Worm (Caenorhabditis elegans) whole organism, L4 larva: Measurements from ENCODE around the gene srr-4.

Source experiments
- Y75B8A.6 ChIP-seq: fragments of 200-800 bp; sonication (Bioruptor generic); IDR thresholded peaks from 2 replicates; pipeline ENCODE4 v1.3.6; 2022; ENCODE audit warnings: missing genetic modification reagents, missing genetic modification characterization, missing compliant biosample characterization
- daf-8 ChIP-seq: fragments of 200-800 bp; sonication (Bioruptor generic); IDR thresholded peaks from 2 replicates; pipeline ENCODE4 v1.3.6; 2022; ENCODE audit warnings: missing genetic modification characterization, missing compliant biosample characterization
- dmd-6 ChIP-seq: fragments of 200-800 bp; sonication (Bioruptor generic); IDR thresholded peaks from 2 replicates; pipeline ENCODE4 v1.3.6; 2022; ENCODE audit warnings: missing genetic modification reagents, missing genetic modification characterization, missing compliant biosample characterization
- jun-1 ChIP-seq: fragments of 150-350 bp; optimal IDR thresholded peaks from 2 replicates; lab custom pipeline; 2014; ENCODE audit warnings: missing biosample characterization, missing genetic modification reagents, missing genetic modification characterization
- lin-15B ChIP-seq: fragments of 150-350 bp; sonication (generic microtip); optimal IDR thresholded peaks from 3 replicates; lab custom pipeline; 2014; ENCODE audit warnings: missing biosample characterization, missing genetic modification characterization
- madf-9 ChIP-seq: fragments of 200-800 bp; sonication (Bioruptor generic); conservative IDR thresholded peaks from 2 replicates; pipeline ENCODE4 v1.3.6; 2022; ENCODE audit warnings: missing genetic modification reagents, missing genetic modification characterization, missing compliant biosample characterization
- unc-130 ChIP-seq: sonication (generic microtip); optimal IDR thresholded peaks from 2 replicates; lab custom pipeline; 2016; ENCODE audit warnings: missing genetic modification reagents, missing genetic modification characterization, missing compliant biosample characterization

DNA sequence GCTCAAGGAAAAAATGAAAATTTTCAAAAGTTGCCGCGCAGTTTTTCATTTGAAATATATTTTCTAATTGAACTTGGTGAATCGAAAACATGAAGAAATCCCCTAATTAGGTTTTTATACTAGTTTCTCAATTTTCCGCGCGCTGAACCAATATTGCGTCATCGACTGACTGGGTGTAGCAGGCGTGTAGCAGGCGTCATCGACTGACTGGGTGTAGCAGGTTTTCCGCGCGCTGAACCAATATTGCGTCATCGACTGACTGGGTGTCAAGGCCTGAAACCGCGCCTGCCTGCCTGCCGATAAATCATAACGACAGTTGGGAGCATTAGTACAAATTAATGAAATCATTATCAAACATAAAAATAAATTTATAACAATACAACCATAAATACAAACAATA lies 4.3 kb downstream of the srr-4 start:
- TF ChIP-seq dmd-6 (no peak), daf-8 (GFP tag; lab: Robert Waterston, UW) (no peak), jun-1 (tag; lab: Kevin White, UChicago) (no peak), lin-15B (tag; lab: Kevin White, UChicago) (no peak), madf-9 (no peak), Y75B8A.6 (GFP tag; lab: Robert Waterston, UW) (no peak), unc-130 (GFP tag; lab: Kevin White, UChicago) (no peak)
